Fruit fly (Drosophila melanogaster): ENCODE data around the gene CG2924.

The CG2924 gene

DNA sequence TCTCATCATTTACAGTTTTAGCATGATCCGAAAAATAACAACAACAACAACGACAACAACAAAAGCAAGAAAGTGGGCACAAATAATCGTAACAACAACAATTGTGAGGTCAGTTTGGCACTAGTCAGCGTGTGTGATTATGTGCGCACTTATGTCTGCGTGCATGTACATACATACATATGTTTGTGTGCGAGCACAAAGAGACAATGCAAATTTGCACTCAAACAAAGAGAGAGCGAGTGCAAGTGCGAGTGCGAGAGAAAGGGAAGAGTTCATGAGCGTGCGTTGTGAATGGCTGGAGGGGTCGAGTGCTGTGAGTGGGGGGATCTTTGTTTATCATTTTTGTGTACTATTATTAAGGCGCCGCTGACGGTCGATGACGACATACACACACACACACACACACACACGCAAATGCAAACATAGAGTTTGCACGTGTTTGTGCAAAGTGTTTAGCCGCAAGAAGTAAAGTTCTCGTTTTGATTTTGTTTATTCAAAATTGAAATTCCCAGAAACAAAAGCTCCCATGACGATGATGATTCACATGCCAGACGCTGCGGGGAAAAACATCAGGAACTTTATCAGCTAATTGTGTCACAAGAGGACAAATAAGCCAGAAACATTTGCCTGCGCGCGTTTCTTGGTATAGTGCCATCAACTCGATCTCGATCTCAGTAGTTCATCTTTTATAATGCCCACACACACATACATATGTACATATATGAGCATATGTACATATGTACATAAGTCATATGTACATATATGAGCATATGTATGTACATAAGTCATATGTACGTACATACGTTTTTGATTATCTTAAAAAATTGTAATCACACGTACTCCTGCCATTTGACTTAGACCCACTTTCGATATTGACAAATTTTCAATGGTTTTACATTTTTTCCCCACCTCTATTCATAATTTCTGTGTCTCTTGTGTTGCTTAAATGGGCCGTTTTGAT, 24.2 kb upstream of the CG2924 start (continued):
- TF ChIP-seq luna (GFP tag; optimal IDR thresholded peaks at IDR 0.05) (no peak), CG34376 (GFP tag; optimal IDR thresholded peaks at IDR 0.05) (no peak), br (optimal IDR thresholded peaks at IDR 0.05) (no peak), kni (GFP tag; optimal IDR thresholded peaks at IDR 0.05) (no peak), CG18599 (GFP tag; optimal IDR thresholded peaks at IDR 0.05) (no peak), Sry-β (GFP tag; optimal IDR thresholded peaks at IDR 0.05) (no peak), CG5245 (GFP tag; optimal IDR thresholded peaks at IDR 0.05) (no peak), CG6765 (GFP tag; optimal IDR thresholded peaks at IDR 0.05) (no peak), C15 (GFP tag; IDR thresholded peaks at IDR 0.05) (no peak), ham (GFP tag; IDR thresholded peaks at IDR 0.05) (no peak), CG4404 (GFP tag; IDR thresholded peaks at IDR 0.05) (no peak), CG6813 (GFP tag; optimal IDR thresholded peaks at IDR 0.05) (peak; percentile 9), Hmr (GFP tag; optimal IDR thresholded peaks at IDR 0.05) (peak; percentile 1), CG13123 (GFP tag; optimal IDR thresholded peaks at IDR 0.05) (no peak), CG12659 (GFP tag; optimal IDR thresholded peaks at IDR 0.05) (no peak), tin (GFP tag; optimal IDR thresholded peaks at IDR 0.05) (no peak), danr (GFP tag; IDR thresholded peaks at IDR 0.05) (no peak), al (GFP tag; IDR thresholded peaks at IDR 0.05) (no peak), CG16815 (GFP tag; optimal IDR thresholded peaks at IDR 0.05) (no peak), pfk (GFP tag; optimal IDR thresholded peaks at IDR 0.05) (no peak), klu (GFP tag; IDR thresholded peaks at IDR 0.05) (no peak), CG9932 (GFP tag; IDR thresholded peaks at IDR 0.05) (no peak), CG10959 (GFP tag; IDR thresholded peaks at IDR 0.05) (no peak), sisA (GFP tag; IDR thresholded peaks at IDR 0.05) (0 out of 2 replicates have a peak, but pooled peaks have one; percentile 7), zen2 (GFP tag; IDR thresholded peaks at IDR 0.05; ENCODE audit: partially characterized antibody) (no peak), pnt (GFP tag; optimal IDR thresholded peaks at IDR 0.05) (peak; percentile 14), so (GFP tag; IDR thresholded peaks at IDR 0.05) (no peak), ash1 (GFP tag; optimal IDR thresholded peaks at IDR 0.05) (no peak), Dfd (GFP tag; optimal IDR thresholded peaks at IDR 0.05) (no peak), CG15269 (tag; optimal IDR thresholded peaks at IDR 0.05) (no peak), Xrp1 (GFP tag; IDR thresholded peaks at IDR 0.05) (peak; percentile 51), jumu (GFP tag; optimal IDR thresholded peaks at IDR 0.05) (no peak), HmgD (GFP tag; optimal IDR thresholded peaks at IDR 0.05) (no peak), CG6272 (GFP tag; IDR thresholded peaks at IDR 0.05) (no peak), pan (optimal IDR thresholded peaks at IDR 0.05) (no peak), pan (GFP tag; optimal IDR thresholded peaks at IDR 0.05 in 1 of 2, IDR thresholded peaks at IDR 0.05 in 1 of 2) (peak in 1 of 2 experiments; percentile 10), Six4 (GFP tag; optimal IDR thresholded peaks at IDR 0.05) (no peak), Bgb (GFP tag; IDR thresholded peaks at IDR 0.05; ENCODE audit: partially characterized antibody) (no peak), CG3847 (GFP tag; IDR thresholded peaks at IDR 0.05) (no peak), Poxn (GFP tag; IDR thresholded peaks at IDR 0.05) (no peak), ase (GFP tag; IDR thresholded peaks at IDR 0.05) (no peak), CG12942 (GFP tag; optimal IDR thresholded peaks at IDR 0.05) (no peak), eyg (GFP tag; optimal IDR thresholded peaks at IDR 0.05) (no peak), mam (GFP tag; optimal IDR thresholded peaks at IDR 0.05) (no peak), CG18476 (GFP tag; optimal IDR thresholded peaks at IDR 0.05) (no peak), CG7271 (tag; optimal IDR thresholded peaks at IDR 0.05) (no peak), hb (GFP tag; IDR thresholded peaks at IDR 0.05; ENCODE audit: partially characterized antibody) (no peak), tll (GFP tag; optimal IDR thresholded peaks at IDR 0.05) (no peak), row (GFP tag; IDR thresholded peaks at IDR 0.05) (no peak), crol (GFP tag; IDR thresholded peaks at IDR 0.05) (peak; percentile 68; the same call in 1 of the 2 replicates)

All from whole organism, embryonic.